Worm (Caenorhabditis elegans) whole organism, L4/young adult: ENCODE results near the gene cyb-2.1.

Experiments
- W03F9.2 ChIP-seq: fragments of 150-350 bp; optimal IDR thresholded peaks from 2 replicates; lab custom pipeline; 2014; ENCODE audit warnings: missing biosample characterization, missing genetic modification characterization
- dao-5 ChIP-seq: sonication (generic microtip); optimal IDR thresholded peaks from 2 replicates; lab custom pipeline; 2016; ENCODE audit warnings: missing genotype, missing genetic modification characterization, moderate library complexity, missing compliant biosample characterization
- him-1 ChIP-seq: sonication (generic microtip); optimal IDR thresholded peaks from 2 replicates; lab custom pipeline; 2016; ENCODE audit warnings: missing genotype, missing genetic modification reagents, missing genetic modification characterization, missing compliant biosample characterization

ce11 chrIV:10948797-10949196, 37.0 kb upstream of the cyb-2.1 start, which contains the start of gene Y69E1A.1:
- TF ChIP-seq W03F9.2 (tag; lab: Kevin White, UChicago), result no peak
- no peak for TF ChIP-seq him-1 (tag; lab: Kevin White, UChicago)
- no peak for TF ChIP-seq dao-5 (tag; lab: Kevin White, UChicago)
